Worm (Caenorhabditis elegans) whole organism, L4 larva: ENCODE measurements around the gene H12D21.5.

ENCODE experiments used
- D1046.2 ChIP-seq: fragments of 200-800 bp; sonication (Bioruptor generic); IDR thresholded peaks from 2 replicates; pipeline ENCODE4 v1.3.6; 2022; ENCODE audit warnings: missing genetic modification characterization, missing compliant biosample characterization
- F10B5.3 ChIP-seq: sonication (generic microtip); optimal IDR thresholded peaks from 2 replicates; lab custom pipeline; 2016; ENCODE audit warnings: mild to moderate bottlenecking, missing genetic modification characterization, missing compliant biosample characterization
- F44E2.7 ChIP-seq: fragments of 200-800 bp; sonication (Bioruptor generic); IDR thresholded peaks from 2 replicates; pipeline ENCODE4 v2.1.2; 2022; ENCODE audit warnings: missing genetic modification characterization, missing compliant biosample characterization
- R02D3.7 ChIP-seq: fragments of 150-350 bp; sonication (generic microtip); optimal IDR thresholded peaks from 3 replicates; lab custom pipeline; 2014; ENCODE audit warnings: missing biosample characterization, missing genetic modification characterization
- T20F7.1 ChIP-seq: fragments of 200-800 bp; sonication (Bioruptor generic); optimal IDR thresholded peaks from 2 replicates; lab custom pipeline; 2018; ENCODE audit warnings: mild to moderate bottlenecking, missing genetic modification characterization, missing compliant biosample characterization
- Y105C5A.15 ChIP-seq: fragments of 200-800 bp; sonication (Bioruptor generic); IDR thresholded peaks from 2 replicates; pipeline ENCODE4 v1.3.6; 2022; ENCODE audit warnings: missing genetic modification characterization, missing compliant biosample characterization
- ZK337.2 ChIP-seq: fragments of 200-800 bp; sonication (Bioruptor generic); IDR thresholded peaks from 2 replicates; pipeline ENCODE4 v1.3.6; 2022; ENCODE audit warnings: missing genetic modification reagents, missing genetic modification characterization, missing compliant biosample characterization
- ama-1 ChIP-seq: fragments of 150-350 bp; optimal IDR thresholded peaks from 2 replicates; lab custom pipeline; 2014; ENCODE audit warnings: inconsistent platforms, mixed read lengths
- arid-1 ChIP-seq: fragments of 200-800 bp; sonication (Bioruptor generic); conservative IDR thresholded peaks from 2 replicates; pipeline ENCODE4 v1.3.6; 2022; ENCODE audit warnings: missing genetic modification reagents, missing genetic modification characterization, missing compliant biosample characterization
- ceh-28 ChIP-seq: fragments of 150-350 bp; optimal IDR thresholded peaks from 2 replicates; lab custom pipeline; 2014; ENCODE audit warnings: missing biosample characterization, missing genetic modification reagents, missing genetic modification characterization
- ceh-82 ChIP-seq: sonication (generic microtip); optimal IDR thresholded peaks from 2 replicates; lab custom pipeline; 2017; ENCODE audit warnings: missing biosample characterization, missing genetic modification characterization
- cey-2 ChIP-seq: sonication (generic microtip); optimal IDR thresholded peaks from 3 replicates; lab custom pipeline; 2017; ENCODE audit warnings: missing genetic modification characterization, mild to moderate bottlenecking, missing compliant biosample characterization, antibody characterized with exemption, borderline replicate concordance; ENCODE audit not compliant: insufficient read depth
- daf-16 ChIP-seq, 3 experiments: sonication (generic microtip); optimal IDR thresholded peaks; 2 replicates each; lab custom pipeline; 2016 to 2017; ENCODE audit warnings: missing genetic modification characterization in 3 of 3, missing genetic modification reagents in 3 of 3, mild to moderate bottlenecking in 2 of 3, missing compliant biosample characterization in 2 of 3, missing biosample characterization in 1 of 3, moderate library complexity in 1 of 3
- daf-8 ChIP-seq: fragments of 200-800 bp; sonication (Bioruptor generic); IDR thresholded peaks from 2 replicates; pipeline ENCODE4 v1.3.6; 2022; ENCODE audit warnings: missing genetic modification characterization, missing compliant biosample characterization
- dmd-6 ChIP-seq: fragments of 200-800 bp; sonication (Bioruptor generic); IDR thresholded peaks from 2 replicates; pipeline ENCODE4 v1.3.6; 2022; ENCODE audit warnings: missing genetic modification reagents, missing genetic modification characterization, missing compliant biosample characterization
- dmd-8 ChIP-seq: fragments of 200-800 bp; sonication (Bioruptor generic); IDR thresholded peaks from 2 replicates; pipeline ENCODE4 v1.3.6; 2022; ENCODE audit warnings: missing genetic modification characterization, missing compliant biosample characterization
- dpl-1 ChIP-seq: fragments of 150-350 bp; optimal IDR thresholded peaks from 2 replicates; lab custom pipeline; 2014; ENCODE audit warnings: missing biosample characterization, missing genetic modification reagents, missing genetic modification characterization
- dve-1 ChIP-seq: sonication (generic microtip); optimal IDR thresholded peaks from 2 replicates; lab custom pipeline; 2017; ENCODE audit warnings: antibody characterized with exemption, mild to moderate bottlenecking, missing genetic modification characterization, missing compliant biosample characterization; ENCODE audit not compliant: insufficient read depth
- hif-1 ChIP-seq, 2 experiments: sonication (generic microtip); optimal IDR thresholded peaks; 2 replicates each; lab custom pipeline; 2016 to 2017; ENCODE audit warnings: missing compliant biosample characterization in 2 of 2, missing genetic modification characterization in 2 of 2, missing genetic modification reagents in 2 of 2, missing genotype in 2 of 2, mild to moderate bottlenecking in 1 of 2
- hmg-1.1 ChIP-seq: fragments of 200-800 bp; sonication (Bioruptor generic); IDR thresholded peaks from 2 replicates; pipeline ENCODE4 v1.3.6; 2022; ENCODE audit warnings: missing genetic modification reagents, missing genetic modification characterization, missing compliant biosample characterization
- jun-1 ChIP-seq: fragments of 150-350 bp; optimal IDR thresholded peaks from 2 replicates; lab custom pipeline; 2014; ENCODE audit warnings: missing biosample characterization, missing genetic modification reagents, missing genetic modification characterization
- lin-13 ChIP-seq: fragments of 150-350 bp; optimal IDR thresholded peaks from 2 replicates; lab custom pipeline; 2014; ENCODE audit warnings: missing biosample characterization, missing genetic modification reagents, missing genetic modification characterization
- lin-29 ChIP-seq: fragments of 200-800 bp; sonication (Bioruptor generic); IDR thresholded peaks from 2 replicates; pipeline ENCODE4 v1.3.6; 2022; ENCODE audit warnings: missing genetic modification reagents, missing genetic modification characterization, missing compliant biosample characterization
- lin-38 ChIP-seq: fragments of 200-800 bp; sonication (Bioruptor generic); IDR thresholded peaks from 2 replicates; pipeline ENCODE4 v1.3.6; 2022; ENCODE audit warnings: missing genetic modification reagents, missing genetic modification characterization, missing compliant biosample characterization
- lin-39 ChIP-seq: fragments of 150-350 bp; optimal IDR thresholded peaks from 2 replicates; lab custom pipeline; 2014; ENCODE audit warnings: missing biosample characterization, missing genetic modification reagents, missing genetic modification characterization
- lir-3 ChIP-seq: sonication (generic microtip); optimal IDR thresholded peaks from 2 replicates; lab custom pipeline; 2016; ENCODE audit warnings: mild to moderate bottlenecking, missing genetic modification characterization, missing compliant biosample characterization
- madf-5 ChIP-seq, 2 experiments: fragments of 200-800 bp; sonication (Bioruptor generic); IDR thresholded peaks; 2 replicates each; pipeline ENCODE4 v1.3.6; 2022; ENCODE audit warnings: missing compliant biosample characterization in 2 of 2, missing genetic modification characterization in 2 of 2
- mdl-1 ChIP-seq, 2 experiments: fragments of 150-350 bp in 1 of 2; sonication (generic microtip) in 1 of 2; optimal IDR thresholded peaks; 2 replicates each; lab custom pipeline; 2014 to 2017; ENCODE audit warnings: missing biosample characterization in 2 of 2, missing genetic modification characterization in 2 of 2
- mdt-29 ChIP-seq: fragments of 200-800 bp; sonication (Bioruptor generic); IDR thresholded peaks from 2 replicates; pipeline ENCODE4 v1.3.6; 2022; ENCODE audit warnings: missing genetic modification reagents, missing genetic modification characterization, missing compliant biosample characterization
- mep-1 ChIP-seq: fragments of 150-350 bp; sonication (generic microtip); optimal IDR thresholded peaks from 3 replicates; lab custom pipeline; 2014; ENCODE audit warnings: missing biosample characterization, missing genetic modification characterization
- mxl-3 ChIP-seq: fragments of 200-800 bp; sonication (Bioruptor generic); optimal IDR thresholded peaks from 2 replicates; lab custom pipeline; 2018; ENCODE audit warnings: mild to moderate bottlenecking, missing genetic modification characterization, missing compliant biosample characterization
- nhr-10 ChIP-seq: fragments of 150-350 bp; optimal IDR thresholded peaks from 2 replicates; lab custom pipeline; 2014; ENCODE audit warnings: missing biosample characterization, missing genetic modification characterization
- nhr-11 ChIP-seq: fragments of 150-350 bp; optimal IDR thresholded peaks from 2 replicates; lab custom pipeline; 2014; ENCODE audit warnings: missing biosample characterization, missing genetic modification characterization
- nhr-237 ChIP-seq: sonication (generic microtip); optimal IDR thresholded peaks from 2 replicates; lab custom pipeline; 2017; ENCODE audit warnings: missing biosample characterization, missing genetic modification characterization
- nhr-28 ChIP-seq: fragments of 150-350 bp; optimal IDR thresholded peaks from 2 replicates; lab custom pipeline; 2014; ENCODE audit warnings: missing biosample characterization, missing genetic modification characterization
- php-3 ChIP-seq: fragments of 200-800 bp; sonication (Bioruptor generic); IDR thresholded peaks from 2 replicates; pipeline ENCODE4 v1.3.6; 2022; ENCODE audit warnings: missing genetic modification reagents, missing genetic modification characterization, missing compliant biosample characterization
- pqm-1 ChIP-seq: sonication (generic microtip); optimal IDR thresholded peaks from 2 replicates; lab custom pipeline; 2017; ENCODE audit warnings: missing biosample characterization, missing genetic modification characterization
- sdz-12 ChIP-seq: fragments of 200-800 bp; sonication (Bioruptor generic); optimal IDR thresholded peaks from 2 replicates; lab custom pipeline; 2018; ENCODE audit warnings: mild to moderate bottlenecking, missing genetic modification characterization, missing compliant biosample characterization
- set-16 ChIP-seq: fragments of 200-800 bp; sonication (Bioruptor generic); IDR thresholded peaks from 2 replicates; pipeline ENCODE4 v1.3.6; 2022; ENCODE audit warnings: missing genetic modification reagents, missing genetic modification characterization, missing compliant biosample characterization
- snpc-4 ChIP-seq: fragments of 150-350 bp; optimal IDR thresholded peaks from 2 replicates; lab custom pipeline; 2014; ENCODE audit warnings: missing biosample characterization, missing genetic modification characterization
- spr-3 ChIP-seq: fragments of 200-800 bp; sonication (Bioruptor generic); optimal IDR thresholded peaks from 2 replicates; lab custom pipeline; 2018; ENCODE audit warnings: mild to moderate bottlenecking, missing genetic modification characterization, missing compliant biosample characterization
- tra-1 ChIP-seq: fragments of 200-800 bp; sonication (Bioruptor generic); IDR thresholded peaks from 2 replicates; pipeline ENCODE4 v1.3.6; 2022; ENCODE audit warnings: missing genetic modification reagents, missing genetic modification characterization, missing compliant biosample characterization
- unc-62 ChIP-seq, 3 experiments: fragments of 150-350 bp in 1 of 3; sonication (generic microtip); optimal IDR thresholded peaks in 2 of 3; peaks in 1 of 3; 1 replicate in 1 of 3; 2 replicates in 2 of 3; lab custom pipeline; 2014 to 2017; ENCODE audit warnings: missing biosample characterization in 3 of 3, missing genetic modification characterization in 3 of 3, missing genetic modification reagents in 3 of 3, missing genotype in 1 of 3
- vab-7 ChIP-seq: fragments of 200-800 bp; sonication (Bioruptor generic); IDR thresholded peaks from 2 replicates; pipeline ENCODE4 v1.3.6; 2022; ENCODE audit warnings: missing genetic modification reagents, missing genetic modification characterization, missing compliant biosample characterization
- zfp-2 ChIP-seq: sonication (generic microtip); optimal IDR thresholded peaks from 2 replicates; lab custom pipeline; 2016; ENCODE audit warnings: mild to moderate bottlenecking, missing genetic modification characterization, missing compliant biosample characterization
- zfp-3 ChIP-seq: fragments of 200-800 bp; sonication (Bioruptor generic); conservative IDR thresholded peaks from 2 replicates; pipeline ENCODE4 v1.3.6; 2022; ENCODE audit warnings: missing genetic modification reagents, missing genetic modification characterization, missing compliant biosample characterization
- zip-11 ChIP-seq: fragments of 200-800 bp; sonication (Bioruptor generic); IDR thresholded peaks from 2 replicates; pipeline ENCODE4 v1.3.6; 2022; ENCODE audit warnings: missing genetic modification characterization, missing compliant biosample characterization
- zip-2 ChIP-seq: fragments of 150-350 bp; optimal IDR thresholded peaks from 2 replicates; lab custom pipeline; 2014; ENCODE audit warnings: missing biosample characterization, missing genetic modification characterization
- ztf-11 ChIP-seq: fragments of 150-350 bp; optimal IDR thresholded peaks from 2 replicates; lab custom pipeline; 2014; ENCODE audit warnings: missing biosample characterization, missing genetic modification characterization
- ztf-7 ChIP-seq: fragments of 150-350 bp; optimal IDR thresholded peaks from 2 replicates; lab custom pipeline; 2014; ENCODE audit warnings: missing biosample characterization, missing genetic modification characterization

H12D21.5 gene

ce11 chrV:14848510-14849206 is 45.1 kb upstream of the H12D21.5 start (continued):
- TF ChIP-seq daf-8 (GFP tag; lab: Robert Waterston, UW) (no peak), nhr-237 (tag; lab: Kevin White, UChicago) (no peak), F10B5.3 (tag; lab: Kevin White, UChicago) (no peak), nhr-28 (peak; percentile 75), zfp-3 (no peak), madf-5 (GFP tag; IDR thresholded peaks at IDR 0.05; lab: Robert Waterston, UW) (no peak), F44E2.7 (GFP tag; lab: Robert Waterston, UW) (no peak), sdz-12 (GFP tag; lab: Kevin White, UChicago) (no peak), dve-1 (tag; lab: Kevin White, UChicago) (peak; percentile 95), mxl-3 (peak; percentile 84), dmd-6 (GFP tag; lab: Robert Waterston, UW) (peak; percentile 84), nhr-10 (tag; lab: Kevin White, UChicago) (no peak), R02D3.7 (no peak), zip-2 (tag; lab: Kevin White, UChicago) (no peak), jun-1 (tag; lab: Kevin White, UChicago) (no peak), T20F7.1 (GFP tag; lab: Kevin White, UChicago) (peak; percentile 69), nhr-11 (tag; lab: Kevin White, UChicago) (peak; percentile 73), hif-1 (tag; optimal IDR thresholded peaks at IDR 0.05; lab: Kevin White, UChicago) (peak in 1 of 2 experiments; percentile 60), Y105C5A.15 (GFP tag; lab: Robert Waterston, UW) (no peak), daf-16 (GFP tag; optimal IDR thresholded peaks at IDR 0.05; lab: Kevin White, UChicago) (peak in 1 of 2 experiments; percentile 52), daf-16 (tag; optimal IDR thresholded peaks at IDR 0.05; lab: Kevin White, UChicago) (peak; percentile 93), snpc-4 (tag; lab: Kevin White, UChicago) (no peak), hmg-1.1 (GFP tag; lab: Robert Waterston, UW) (no peak), ama-1 (lab: Kevin White, UChicago) (no peak), lin-29 (no peak), zip-11 (GFP tag; lab: Robert Waterston, UW) (no peak), ceh-82 (tag; lab: Kevin White, UChicago) (no peak), ZK337.2 (GFP tag; lab: Robert Waterston, UW) (no peak), unc-62 (GFP tag; optimal IDR thresholded peaks at IDR 0.05 in 1 of 2; lab: Kevin White, UChicago) (peak in 1 of 2 experiments; percentile 99), unc-62 (tag; optimal IDR thresholded peaks at IDR 0.05; lab: Kevin White, UChicago) (peak; percentile 4), lin-13 (peak; percentile 75), ceh-28 (tag; lab: Kevin White, UChicago) (no peak), lin-38 (GFP tag; lab: Robert Waterston, UW) (no peak), zfp-2 (tag; lab: Kevin White, UChicago) (no peak), ztf-11 (tag; lab: Kevin White, UChicago) (no peak), set-16 (GFP tag; lab: Robert Waterston, UW) (no peak; the same call in 1 of the 2 replicates), lir-3 (tag; lab: Kevin White, UChicago) (no peak), vab-7 (no peak), tra-1 (GFP tag; lab: Robert Waterston, UW) (peak; percentile 90), php-3 (GFP tag; lab: Robert Waterston, UW) (peak; percentile 90), mdl-1 (tag; optimal IDR thresholded peaks at IDR 0.05; lab: Kevin White, UChicago) (peak; percentile 67 to 96), ztf-7 (no peak), spr-3 (GFP tag; lab: Kevin White, UChicago) (no peak), D1046.2 (GFP tag; lab: Robert Waterston, UW) (no peak), arid-1 (GFP tag; lab: Robert Waterston, UW) (no peak), dmd-8 (GFP tag; lab: Robert Waterston, UW) (no peak), mdt-29 (GFP tag; lab: Robert Waterston, UW) (peak; percentile 87), pqm-1 (tag; lab: Kevin White, UChicago) (no peak), cey-2 (tag; lab: Kevin White, UChicago) (peak; percentile 85), lin-39 (tag; lab: Kevin White, UChicago) (no peak), dpl-1 (GFP tag; lab: Kevin White, UChicago) (no peak), mep-1 (peak; percentile 75)
